Fruit fly (Drosophila melanogaster): ENCODE results near the gene CG12684.

DNA sequence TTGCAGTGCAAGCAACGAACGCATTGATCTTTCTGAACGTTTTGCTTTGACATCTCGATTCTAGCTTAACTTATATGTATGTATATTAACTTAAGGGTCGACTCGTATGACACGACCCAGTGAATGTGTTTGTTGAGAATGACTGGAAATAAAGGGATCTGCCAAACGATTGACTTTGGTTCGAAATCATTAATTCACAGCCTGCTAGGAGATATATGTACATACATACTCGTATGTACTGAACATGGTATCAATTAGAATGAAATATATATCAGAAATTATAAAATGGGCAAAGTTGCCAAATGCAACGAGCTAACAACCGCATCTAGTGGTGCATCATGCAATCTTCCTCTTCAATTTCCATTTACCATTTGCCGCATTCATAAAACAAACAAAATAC, at the start of gene CG12684:
- TF ChIP-seq gem (tag; optimal IDR thresholded peaks at IDR 0.05) (no peak), CG9817 (tag; optimal IDR thresholded peaks at IDR 0.05) (no peak), ac (GFP tag; optimal IDR thresholded peaks at IDR 0.05) (no peak), Ssrp (tag; optimal IDR thresholded peaks at IDR 0.05) (no peak), CkIIα-i1 (GFP tag; IDR thresholded peaks at IDR 0.05) (no peak), sr (GFP tag; IDR thresholded peaks at IDR 0.05) (no peak), tll (GFP tag; optimal IDR thresholded peaks at IDR 0.05) (no peak), ATbp (GFP tag; optimal IDR thresholded peaks at IDR 0.05) (no peak), emc (GFP tag; optimal IDR thresholded peaks at IDR 0.05) (no peak), CG14710 (tag; optimal IDR thresholded peaks at IDR 0.05) (no peak)

All from whole organism, embryonic.